Worm (Caenorhabditis elegans) whole organism, young adult: ENCODE data around the gene pck-3.

Source experiments
- C06A6.2 ChIP-seq: fragments of 200-800 bp; sonication (Bioruptor generic); conservative IDR thresholded peaks from 2 replicates; pipeline ENCODE4 v1.3.6; 2022; ENCODE audit warnings: missing genetic modification characterization, missing compliant biosample characterization
- D2030.7 ChIP-seq: fragments of 200-800 bp; sonication (Bioruptor generic); IDR thresholded peaks from 2 replicates; pipeline ENCODE4 v1.3.6; 2022; ENCODE audit warnings: missing genetic modification reagents, missing genetic modification characterization, missing compliant biosample characterization
- F33H1.4 ChIP-seq: fragments of 200-800 bp; sonication (Bioruptor generic); IDR thresholded peaks from 2 replicates; pipeline ENCODE4 v1.3.6; 2022; ENCODE audit warnings: missing genetic modification reagents, missing genetic modification characterization, missing compliant biosample characterization
- F37B4.10 ChIP-seq: fragments of 200-800 bp; sonication (Bioruptor generic); IDR thresholded peaks from 2 replicates; pipeline ENCODE4 v1.3.6; 2022; ENCODE audit warnings: missing genetic modification characterization, missing compliant biosample characterization
- F55B11.4 ChIP-seq: sonication (generic microtip); optimal IDR thresholded peaks from 2 replicates; lab custom pipeline; 2016; ENCODE audit warnings: missing compliant biosample characterization, missing genetic modification characterization, borderline replicate concordance; ENCODE audit not compliant: insufficient read depth
- K12H6.12 ChIP-seq: fragments of 200-800 bp; sonication (Bioruptor generic); optimal IDR thresholded peaks from 2 replicates; lab custom pipeline; 2018; ENCODE audit warnings: mild to moderate bottlenecking, missing genetic modification characterization, missing compliant biosample characterization
- Y56A3A.18 ChIP-seq: fragments of 200-800 bp; sonication (Bioruptor generic); IDR thresholded peaks from 2 replicates; pipeline ENCODE4 v1.3.6; 2022; ENCODE audit warnings: missing genetic modification reagents, missing genetic modification characterization, missing compliant biosample characterization
- Y67H2A.10 ChIP-seq: fragments of 200-800 bp; sonication (Bioruptor generic); conservative IDR thresholded peaks from 2 replicates; pipeline ENCODE4 v1.3.6; 2022; ENCODE audit warnings: missing genetic modification reagents, missing genetic modification characterization, missing compliant biosample characterization
- Y79H2A.3 ChIP-seq: fragments of 200-800 bp; sonication (Bioruptor generic); conservative IDR thresholded peaks from 2 replicates; pipeline ENCODE4 v1.3.6; 2022; ENCODE audit warnings: missing genetic modification reagents, missing genetic modification characterization, missing compliant biosample characterization
- aptf-2 ChIP-seq: fragments of 200-800 bp; sonication (Bioruptor generic); conservative IDR thresholded peaks from 2 replicates; pipeline ENCODE4 v1.3.6; 2022; ENCODE audit warnings: missing genetic modification reagents, missing genetic modification characterization, missing compliant biosample characterization
- aptf-3 ChIP-seq: fragments of 200-800 bp; sonication (Bioruptor generic); IDR thresholded peaks from 2 replicates; pipeline ENCODE4 v1.3.6; 2022; ENCODE audit warnings: missing genetic modification characterization, missing compliant biosample characterization
- attf-6 ChIP-seq: fragments of 200-800 bp; sonication (Bioruptor generic); IDR thresholded peaks from 2 replicates; pipeline ENCODE4 v1.3.6; 2022; ENCODE audit warnings: missing genetic modification reagents, missing genetic modification characterization, missing compliant biosample characterization
- bed-2 ChIP-seq: fragments of 200-800 bp; sonication (Bioruptor generic); IDR thresholded peaks from 2 replicates; pipeline ENCODE4 v1.3.6; 2022; ENCODE audit warnings: missing genetic modification reagents, missing genetic modification characterization, missing compliant biosample characterization
- cebp-2 ChIP-seq: fragments of 200-800 bp; sonication (Bioruptor generic); IDR thresholded peaks from 2 replicates; pipeline ENCODE4 v1.3.6; 2022; ENCODE audit warnings: missing genetic modification characterization, missing compliant biosample characterization
- ceh-27 ChIP-seq: fragments of 200-800 bp; sonication (Bioruptor generic); optimal IDR thresholded peaks from 2 replicates; lab custom pipeline; 2018; ENCODE audit warnings: mild to moderate bottlenecking, missing genetic modification characterization, moderate library complexity, missing compliant biosample characterization
- ceh-91 ChIP-seq: fragments of 200-800 bp; sonication (Bioruptor generic); IDR thresholded peaks from 2 replicates; pipeline ENCODE4 v1.3.6; 2022; ENCODE audit warnings: missing genetic modification reagents, missing genetic modification characterization, missing compliant biosample characterization
- dox-1 ChIP-seq: fragments of 200-800 bp; sonication (Bioruptor generic); IDR thresholded peaks from 2 replicates; pipeline ENCODE4 v1.3.6; 2022; ENCODE audit warnings: missing genetic modification reagents, missing genetic modification characterization, missing compliant biosample characterization
- dpff-1 ChIP-seq: sonication (generic microtip); optimal IDR thresholded peaks from 2 replicates; lab custom pipeline; 2017; ENCODE audit warnings: mild to moderate bottlenecking, missing genetic modification characterization, missing compliant biosample characterization
- efl-1 ChIP-seq: fragments of 150-350 bp; optimal IDR thresholded peaks from 2 replicates; lab custom pipeline; 2014; ENCODE audit warnings: missing biosample characterization, missing genetic modification reagents, missing genetic modification characterization
- egrh-3 ChIP-seq: fragments of 200-800 bp; sonication (Bioruptor generic); IDR thresholded peaks from 2 replicates; pipeline ENCODE4 v1.3.6; 2022; ENCODE audit warnings: missing genetic modification reagents, missing genetic modification characterization, missing compliant biosample characterization
- hrde-1 ChIP-seq: sonication (generic microtip); optimal IDR thresholded peaks from 2 replicates; lab custom pipeline; 2016; ENCODE audit warnings: missing genetic modification characterization, mild to moderate bottlenecking, missing compliant biosample characterization, moderate library complexity, missing genotype, missing genetic modification reagents, borderline replicate concordance
- hsf-1 ChIP-seq: fragments of 200-800 bp; sonication (Bioruptor generic); IDR thresholded peaks from 2 replicates; pipeline ENCODE4 v1.3.6; 2022; ENCODE audit warnings: missing genetic modification reagents, missing genetic modification characterization, missing compliant biosample characterization
- lag-1 ChIP-seq: fragments of 200-800 bp; sonication (Bioruptor generic); IDR thresholded peaks from 2 replicates; pipeline ENCODE4 v1.3.6; 2022; ENCODE audit warnings: missing genetic modification reagents, missing genetic modification characterization, missing compliant biosample characterization
- lin-35 ChIP-seq, 3 experiments: fragments of 150-350 bp in 2 of 3; sonication (generic microtip) in 1 of 3; optimal IDR thresholded peaks; 2 replicates each; lab custom pipeline; 2014 to 2018; ENCODE audit warnings: missing biosample characterization in 3 of 3, missing genetic modification characterization in 3 of 3, missing genetic modification reagents in 3 of 3
- lir-1 ChIP-seq: fragments of 200-800 bp; sonication (Bioruptor generic); conservative IDR thresholded peaks from 2 replicates; pipeline ENCODE4 v1.3.6; 2022; ENCODE audit warnings: missing genetic modification reagents, missing genetic modification characterization, missing compliant biosample characterization
- lsl-1 ChIP-seq: fragments of 200-800 bp; sonication (Bioruptor generic); optimal IDR thresholded peaks from 2 replicates; lab custom pipeline; 2018; ENCODE audit warnings: mild to moderate bottlenecking, missing genetic modification characterization, moderate library complexity, missing compliant biosample characterization
- madf-10 ChIP-seq: sonication (generic microtip); optimal IDR thresholded peaks from 2 replicates; lab custom pipeline; 2016; ENCODE audit warnings: mild to moderate bottlenecking, missing genetic modification characterization, missing compliant biosample characterization
- madf-6 ChIP-seq: fragments of 200-800 bp; sonication (Bioruptor generic); IDR thresholded peaks from 2 replicates; pipeline ENCODE4 v1.3.6; 2022; ENCODE audit warnings: missing genetic modification reagents, missing genetic modification characterization, missing compliant biosample characterization
- madf-8 ChIP-seq: fragments of 200-800 bp; sonication (Bioruptor generic); conservative IDR thresholded peaks from 2 replicates; pipeline ENCODE4 v1.3.6; 2022; ENCODE audit warnings: missing genetic modification reagents, missing genetic modification characterization, missing compliant biosample characterization
- mes-4 ChIP-seq: sonication (generic microtip); optimal IDR thresholded peaks from 2 replicates; lab custom pipeline; 2016; ENCODE audit warnings: missing genotype, missing genetic modification characterization, missing compliant biosample characterization
- mxl-1 ChIP-seq: sonication (generic microtip); optimal IDR thresholded peaks from 2 replicates; lab custom pipeline; 2016; ENCODE audit warnings: missing genetic modification characterization, missing compliant biosample characterization
- nfya-1 ChIP-seq: sonication (generic microtip); optimal IDR thresholded peaks from 2 replicates; lab custom pipeline; 2017; ENCODE audit warnings: antibody characterized with exemption, missing compliant biosample characterization, missing genetic modification characterization, borderline replicate concordance; ENCODE audit not compliant: insufficient read depth
- nfyb-1 ChIP-seq: fragments of 200-800 bp; sonication (Bioruptor generic); IDR thresholded peaks from 2 replicates; pipeline ENCODE4 v1.3.6; 2022; ENCODE audit warnings: missing genetic modification reagents, missing genetic modification characterization, missing compliant biosample characterization
- nhr-179 ChIP-seq: sonication (generic microtip); optimal IDR thresholded peaks from 2 replicates; lab custom pipeline; 2016; ENCODE audit warnings: mild to moderate bottlenecking, missing genetic modification characterization, missing compliant biosample characterization
- rec-8 ChIP-seq, 2 experiments: sonication (generic microtip); optimal IDR thresholded peaks; 2 replicates each; lab custom pipeline; 2016; ENCODE audit warnings: mild to moderate bottlenecking in 2 of 2, missing genetic modification characterization in 2 of 2, missing genetic modification reagents in 2 of 2, missing genotype in 2 of 2, missing biosample characterization in 1 of 2, missing compliant biosample characterization in 1 of 2, moderate library complexity in 1 of 2
- repo-1 ChIP-seq: sonication (generic microtip); optimal IDR thresholded peaks from 2 replicates; lab custom pipeline; 2017; ENCODE audit warnings: mild to moderate bottlenecking, missing genetic modification characterization, missing compliant biosample characterization
- snpc-3.4 ChIP-seq: sonication (generic microtip); optimal IDR thresholded peaks from 2 replicates; lab custom pipeline; 2017; ENCODE audit warnings: missing genetic modification characterization, mild to moderate bottlenecking, missing compliant biosample characterization, antibody characterized with exemption, moderate library complexity, missing genotype, missing genetic modification reagents
- snpc-4 ChIP-seq, 5 experiments: fragments of 150-350 bp in 1 of 5; sonication (generic microtip) in 4 of 5; optimal IDR thresholded peaks; 2 replicates each; lab custom pipeline; 2014 to 2018; ENCODE audit warnings: missing genetic modification characterization in 5 of 5, missing biosample characterization in 3 of 5, antibody characterized with exemption in 2 of 5, mild to moderate bottlenecking in 2 of 5, missing compliant biosample characterization in 2 of 5, missing genotype in 2 of 5, moderate library complexity in 2 of 5, missing genetic modification reagents in 1 of 5
- unc-62 ChIP-seq: fragments of 150-350 bp; optimal IDR thresholded peaks from 2 replicates; lab custom pipeline; 2014; ENCODE audit warnings: missing biosample characterization, missing genetic modification reagents, missing genetic modification characterization
- xnd-1 ChIP-seq: sonication (generic microtip); optimal IDR thresholded peaks from 2 replicates; lab custom pipeline; 2016; ENCODE audit warnings: missing genotype, missing genetic modification reagents, missing genetic modification characterization, missing compliant biosample characterization
- ztf-26 ChIP-seq: sonication (generic microtip); optimal IDR thresholded peaks from 2 replicates; lab custom pipeline; 2017; ENCODE audit warnings: missing genetic modification characterization, missing compliant biosample characterization
- ztf-28 ChIP-seq: fragments of 200-800 bp; sonication (Bioruptor generic); IDR thresholded peaks from 2 replicates; pipeline ENCODE4 v1.3.6; 2022; ENCODE audit warnings: missing genetic modification reagents, missing genetic modification characterization, missing compliant biosample characterization

The pck-3 gene

ce11 chrIV:5945455-5945854, 49.0 kb downstream of the pck-3 start:
- TF ChIP-seq lir-1 (GFP tag; lab: Robert Waterston, UW) (no peak), ztf-26 (tag; lab: Kevin White, UChicago) (no peak), hsf-1 (GFP tag; lab: Robert Waterston, UW) (no peak), dpff-1 (tag; lab: Kevin White, UChicago) (no peak), K12H6.12 (tag; lab: Kevin White, UChicago) (no peak), lag-1 (GFP tag; lab: Robert Waterston, UW) (no peak), egrh-3 (GFP tag; lab: Robert Waterston, UW) (no peak), mxl-1 (tag; lab: Kevin White, UChicago) (no peak), aptf-3 (GFP tag; lab: Robert Waterston, UW) (no peak), unc-62 (GFP tag; lab: Kevin White, UChicago) (no peak), hrde-1 (tag; lab: Kevin White, UChicago) (no peak), repo-1 (tag; lab: Kevin White, UChicago) (no peak), nfya-1 (tag; lab: Kevin White, UChicago) (no peak), nhr-179 (tag; lab: Kevin White, UChicago) (no peak), F37B4.10 (GFP tag; lab: Robert Waterston, UW) (no peak), F33H1.4 (peak; percentile 65), bed-2 (GFP tag; lab: Robert Waterston, UW) (no peak), nfyb-1 (GFP tag; lab: Robert Waterston, UW) (no peak), attf-6 (no peak), rec-8 (tag; optimal IDR thresholded peaks at IDR 0.05; lab: Kevin White, UChicago) (no peak), D2030.7 (GFP tag; lab: Robert Waterston, UW) (no peak), cebp-2 (GFP tag; lab: Robert Waterston, UW) (no peak), madf-8 (GFP tag; lab: Robert Waterston, UW) (peak; percentile 25; the same call in 1 of the 2 replicates), lsl-1 (GFP tag; lab: Kevin White, UChicago) (peak; percentile 72), Y67H2A.10 (GFP tag; lab: Robert Waterston, UW) (no peak), aptf-2 (GFP tag; lab: Robert Waterston, UW) (no peak), xnd-1 (tag; lab: Kevin White, UChicago) (peak; percentile 41), snpc-3.4 (tag; lab: Kevin White, UChicago) (no peak), madf-6 (GFP tag; lab: Robert Waterston, UW) (peak; percentile 60), ceh-91 (GFP tag; lab: Robert Waterston, UW) (peak; percentile 45), F55B11.4 (tag; lab: Kevin White, UChicago) (no peak), snpc-4 (GFP tag; optimal IDR thresholded peaks at IDR 0.05; lab: Kevin White, UChicago) (no peak), snpc-4 (tag; optimal IDR thresholded peaks at IDR 0.05; lab: Kevin White, UChicago) (peak in 2 of 4 experiments; percentile 32 to 63), mes-4 (no peak), lin-35 (GFP tag; optimal IDR thresholded peaks at IDR 0.05; lab: Kevin White, UChicago) (no peak), C06A6.2 (GFP tag; lab: Robert Waterston, UW) (no peak), Y56A3A.18 (no peak), ztf-28 (GFP tag; lab: Robert Waterston, UW) (no peak), efl-1 (peak; percentile 29), madf-10 (tag; lab: Kevin White, UChicago) (no peak), Y79H2A.3 (no peak), dox-1 (GFP tag; lab: Robert Waterston, UW) (no peak), ceh-27 (GFP tag; lab: Kevin White, UChicago) (no peak)
